Worm (Caenorhabditis elegans): ENCODE data around the gene F16B12.1.

DNA sequence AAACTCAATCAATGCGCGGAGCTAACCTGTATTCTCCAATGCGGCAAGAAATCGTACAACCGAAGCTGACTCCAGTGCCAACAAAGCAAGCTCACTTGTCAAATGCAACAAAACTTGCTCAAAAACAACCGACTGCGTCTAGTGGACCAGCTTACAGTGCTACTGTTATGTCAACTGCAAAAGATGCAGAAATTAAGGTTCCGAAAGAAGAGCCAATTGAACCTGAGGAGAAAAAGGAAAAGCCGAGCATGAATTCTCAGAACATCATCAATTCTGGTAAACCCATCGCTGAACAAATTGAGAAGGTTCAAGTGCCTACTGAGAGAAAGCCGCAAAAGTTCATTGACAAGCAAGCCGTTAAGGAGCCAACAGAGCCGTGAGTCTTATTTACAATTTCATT is 46.2 kb downstream of the F16B12.1 start:
- TF ChIP-seq unc-62 (GFP tag; optimal IDR thresholded peaks at IDR 0.05), result no peak
- no peak for TF ChIP-seq lin-13 (tag; optimal IDR thresholded peaks at IDR 0.05)
- no peak for TF ChIP-seq lsy-2 (tag; optimal IDR thresholded peaks at IDR 0.05)
- no peak for TF ChIP-seq snpc-4 (tag; optimal IDR thresholded peaks at IDR 0.05)
- TF ChIP-seq nhr-28 (tag; optimal IDR thresholded peaks at IDR 0.05), result no peak
- TF ChIP-seq elt-3 (tag; optimal IDR thresholded peaks at IDR 0.05), result no peak
- no peak for TF ChIP-seq drap-1 (GFP tag; optimal IDR thresholded peaks at IDR 0.05)
- no peak for TF ChIP-seq cnd-1 (tag; optimal IDR thresholded peaks at IDR 0.05)
- TF ChIP-seq nhr-12 (tag; optimal IDR thresholded peaks at IDR 0.05), result no peak
- TF ChIP-seq nhr-76 (tag; optimal IDR thresholded peaks at IDR 0.05), result no peak
- no peak for TF ChIP-seq bed-3 (GFP tag; optimal IDR thresholded peaks at IDR 0.05)
- TF ChIP-seq pha-4 (tag; optimal IDR thresholded peaks at IDR 0.05), result no peak
- TF ChIP-seq nhr-237 (tag; optimal IDR thresholded peaks at IDR 0.05), result no peak
- TF ChIP-seq blmp-1 (tag; optimal IDR thresholded peaks at IDR 0.05), result no peak
